Fruit fly (Drosophila melanogaster) whole organism, embryonic: ENCODE results near the gene Pgant8.

Experiments used
- Aef1 ChIP-seq: fragments of 200-800 bp; sonication (Bioruptor generic); IDR thresholded peaks from 3 replicates; pipeline ENCODE4 v1.3.6; 2022; ENCODE audit warnings: missing biosample characterization, missing genetic modification characterization
- Awh ChIP-seq: fragments of 200-800 bp; sonication (Bioruptor generic); IDR thresholded peaks from 2 replicates; pipeline ENCODE4, ENCODE4 v1.3.6; 2022; ENCODE audit warnings: missing biosample characterization, missing genetic modification characterization
- CG10431 ChIP-seq: fragments of 200-800 bp; sonication (Bioruptor generic); optimal IDR thresholded peaks from 3 replicates; lab custom pipeline; 2018; ENCODE audit warnings: missing biosample characterization, mild to moderate bottlenecking, missing genetic modification characterization
- CG12219 ChIP-seq: fragments of 200-800 bp; sonication (Bioruptor generic); optimal IDR thresholded peaks from 3 replicates; lab custom pipeline; 2018; ENCODE audit warnings: missing biosample characterization, mild to moderate bottlenecking, missing genetic modification characterization
- CG13123 ChIP-seq: fragments of 200-800 bp; sonication (Bioruptor generic); optimal IDR thresholded peaks from 2 replicates; lab custom pipeline; 2016; ENCODE audit warnings: missing biosample characterization, missing genetic modification characterization
- CG13894 ChIP-seq: fragments of 200-800 bp; sonication (Bioruptor generic); optimal IDR thresholded peaks from 3 replicates; lab custom pipeline; 2018; ENCODE audit warnings: missing biosample characterization, mild to moderate bottlenecking, missing genetic modification characterization, moderate library complexity
- CG1602 ChIP-seq: fragments of 200-800 bp; sonication (Bioruptor generic); optimal IDR thresholded peaks from 3 replicates; lab custom pipeline; 2016; ENCODE audit warnings: missing biosample characterization, missing genetic modification characterization
- CG17186 ChIP-seq: fragments of 200-800 bp; sonication (Bioruptor generic); optimal IDR thresholded peaks from 3 replicates; lab custom pipeline; 2017; ENCODE audit warnings: missing biosample characterization, missing genetic modification reagents, missing genetic modification characterization
- CG30403 ChIP-seq: fragments of 200-800 bp; sonication (Bioruptor generic); optimal IDR thresholded peaks from 3 replicates; lab custom pipeline; 2016; ENCODE audit warnings: missing biosample characterization, missing genetic modification characterization
- CG31365 ChIP-seq: fragments of 200-800 bp; sonication (Bioruptor generic); optimal IDR thresholded peaks from 2 replicates; lab custom pipeline; 2018; ENCODE audit warnings: missing biosample characterization, mild to moderate bottlenecking, missing genetic modification characterization
- CG32767 ChIP-seq: fragments of 200-800 bp; sonication (Bioruptor generic); IDR thresholded peaks from 2 replicates; pipeline ENCODE4 v1.3.6; 2022; ENCODE audit warnings: missing biosample characterization, missing genetic modification characterization
- CG33213 ChIP-seq: fragments of 200-800 bp; sonication (Bioruptor generic); optimal IDR thresholded peaks from 3 replicates; lab custom pipeline; 2016; ENCODE audit warnings: missing biosample characterization, missing genetic modification characterization
- CG6689 ChIP-seq: fragments of 200-800 bp; sonication (Bioruptor generic); IDR thresholded peaks from 2 replicates; pipeline ENCODE4 v1.3.6; 2022; ENCODE audit warnings: missing biosample characterization, missing genetic modification characterization
- CG6791 ChIP-seq: fragments of 200-800 bp; sonication (Bioruptor generic); IDR thresholded peaks from 3 replicates; pipeline ENCODE4 v1.3.6; 2022; ENCODE audit warnings: missing biosample characterization, missing genetic modification characterization; ENCODE audit not compliant: partially characterized antibody
- CG8281 ChIP-seq: fragments of 200-800 bp; sonication (Bioruptor generic); optimal IDR thresholded peaks from 2 replicates; lab custom pipeline; 2018; ENCODE audit warnings: missing biosample characterization, mild to moderate bottlenecking, missing genetic modification characterization, moderate library complexity
- CG8765 ChIP-seq: fragments of 200-800 bp; sonication (Bioruptor generic); IDR thresholded peaks from 2 replicates; pipeline ENCODE4 v1.3.6; 2022; ENCODE audit warnings: missing biosample characterization, missing genetic modification characterization
- CG8944 ChIP-seq: fragments of 200-800 bp; sonication (Bioruptor generic); optimal IDR thresholded peaks from 3 replicates; lab custom pipeline; 2016; ENCODE audit warnings: missing biosample characterization, missing genetic modification characterization
- CG9437 ChIP-seq: fragments of 200-800 bp; sonication (Bioruptor generic); optimal IDR thresholded peaks from 2 replicates; lab custom pipeline; 2018; ENCODE audit warnings: missing biosample characterization, mild to moderate bottlenecking, missing genetic modification characterization
- CG9797 ChIP-seq: fragments of 200-800 bp; sonication (Bioruptor generic); optimal IDR thresholded peaks from 3 replicates; lab custom pipeline; 2018; ENCODE audit warnings: missing biosample characterization, mild to moderate bottlenecking, missing genetic modification characterization
- CrebB ChIP-seq: fragments of 200-800 bp; sonication (Bioruptor generic); optimal IDR thresholded peaks from 3 replicates; lab custom pipeline; 2018; ENCODE audit warnings: missing biosample characterization, mild to moderate bottlenecking, missing genetic modification characterization
- Dip2 ChIP-seq: fragments of 200-800 bp; sonication (Bioruptor generic); IDR thresholded peaks from 2 replicates; pipeline ENCODE4 v1.3.6; 2022; ENCODE audit warnings: missing biosample characterization, missing genetic modification characterization
- Lhr ChIP-seq: fragments of 200-800 bp; sonication (Bioruptor generic); optimal IDR thresholded peaks from 3 replicates; lab custom pipeline; 2017; ENCODE audit warnings: mild to moderate bottlenecking, missing biosample characterization, missing genetic modification reagents, missing genetic modification characterization
- MESR4 ChIP-seq: fragments of 200-800 bp; sonication (Bioruptor generic); optimal IDR thresholded peaks from 2 replicates; lab custom pipeline; 2018; ENCODE audit warnings: missing biosample characterization, mild to moderate bottlenecking, missing genetic modification characterization, moderate library complexity
- NFAT ChIP-seq: fragments of 200-800 bp; sonication (Bioruptor generic); IDR thresholded peaks from 2 replicates; pipeline ENCODE4 v1.3.6; 2022; ENCODE audit warnings: missing biosample characterization, missing genetic modification characterization
- Ravus ChIP-seq: fragments of 200-800 bp; sonication (Bioruptor generic); IDR thresholded peaks from 2 replicates; pipeline ENCODE4 v1.3.6; 2022; ENCODE audit warnings: missing biosample characterization, missing genetic modification characterization
- Sry-β ChIP-seq: fragments of 200-800 bp; sonication (Bioruptor generic); optimal IDR thresholded peaks from 2 replicates; lab custom pipeline; 2018; ENCODE audit warnings: missing biosample characterization, mild to moderate bottlenecking, missing genetic modification characterization, moderate library complexity
- Sry-δ ChIP-seq: fragments of 200-800 bp; sonication (Bioruptor generic); optimal IDR thresholded peaks from 2 replicates; lab custom pipeline; 2016; ENCODE audit warnings: missing biosample characterization, missing genetic modification characterization
- al ChIP-seq: fragments of 200-800 bp; sonication (Bioruptor generic); IDR thresholded peaks from 2 replicates; pipeline ENCODE4 v1.3.6; 2022; ENCODE audit warnings: missing biosample characterization, missing genetic modification characterization
- amos ChIP-seq: fragments of 200-800 bp; sonication (Bioruptor generic); IDR thresholded peaks from 2 replicates; pipeline ENCODE4 v1.3.6; 2022; ENCODE audit warnings: missing biosample characterization, missing genetic modification characterization; ENCODE audit not compliant: partially characterized antibody
- ash1 ChIP-seq: fragments of 200-800 bp; sonication (Bioruptor generic); optimal IDR thresholded peaks from 2 replicates; lab custom pipeline; 2018; ENCODE audit warnings: missing biosample characterization, mild to moderate bottlenecking, missing genetic modification characterization
- cas ChIP-seq: fragments of 200-800 bp; sonication (Bioruptor generic); IDR thresholded peaks from 2 replicates; pipeline ENCODE4 v1.3.6; 2022; ENCODE audit warnings: missing biosample characterization, missing genetic modification characterization
- cato ChIP-seq: fragments of 200-800 bp; sonication (Bioruptor generic); optimal IDR thresholded peaks from 2 replicates; lab custom pipeline; 2016; ENCODE audit warnings: missing biosample characterization, missing genetic modification characterization, borderline replicate concordance
- dpn ChIP-seq, 2 experiments: fragments of 200-800 bp; sonication (Bioruptor generic); optimal IDR thresholded peaks; 3 replicates each; lab custom pipeline; 2016; ENCODE audit warnings: missing biosample characterization in 2 of 2, missing genetic modification characterization in 2 of 2
- fd64A ChIP-seq: fragments of 200-800 bp; sonication (Bioruptor generic); optimal IDR thresholded peaks from 3 replicates; lab custom pipeline; 2018; ENCODE audit warnings: missing biosample characterization, mild to moderate bottlenecking, missing genetic modification characterization
- gcm ChIP-seq: fragments of 200-800 bp; sonication (Bioruptor generic); optimal IDR thresholded peaks from 2 replicates; lab custom pipeline; 2019; ENCODE audit warnings: missing biosample characterization, mild to moderate bottlenecking, missing genetic modification characterization, moderate library complexity
- gsb-n ChIP-seq: fragments of 200-800 bp; sonication (Bioruptor generic); optimal IDR thresholded peaks from 3 replicates; lab custom pipeline; 2018; ENCODE audit warnings: missing biosample characterization, mild to moderate bottlenecking, missing genetic modification characterization
- jigr1 ChIP-seq: fragments of 200-800 bp; sonication (Bioruptor generic); IDR thresholded peaks from 3 replicates; pipeline ENCODE4 v1.3.6; 2022; ENCODE audit warnings: missing biosample characterization, missing genetic modification characterization
- jumu ChIP-seq: fragments of 200-800 bp; sonication (Bioruptor generic); optimal IDR thresholded peaks from 3 replicates; lab custom pipeline; 2016; ENCODE audit warnings: missing biosample characterization, missing genetic modification characterization
- lilli ChIP-seq: fragments of 200-800 bp; sonication (Bioruptor generic); optimal IDR thresholded peaks from 3 replicates; lab custom pipeline; 2016; ENCODE audit warnings: missing biosample characterization, missing genetic modification characterization
- lola ChIP-seq, 3 experiments: fragments of >200 bp in 2 of 3; fragments of 200-800 bp in 1 of 3; sonication (Bioruptor generic) in 1 of 3; optimal IDR thresholded peaks; 2 replicates each; lab custom pipeline; 2017 to 2019; ENCODE audit warnings: missing biosample characterization in 3 of 3, missing genetic modification characterization in 3 of 3, mild to moderate bottlenecking in 1 of 3, moderate library complexity in 1 of 3
- luna ChIP-seq: fragments of 200-800 bp; sonication (Bioruptor generic); optimal IDR thresholded peaks from 2 replicates; lab custom pipeline; 2016; ENCODE audit warnings: missing biosample characterization, missing genetic modification characterization
- mam ChIP-seq: fragments of 200-800 bp; sonication (Bioruptor generic); optimal IDR thresholded peaks from 3 replicates; lab custom pipeline; 2016; ENCODE audit warnings: missing biosample characterization, missing genetic modification characterization
- odd ChIP-seq: fragments of 200-800 bp; sonication (Bioruptor generic); optimal IDR thresholded peaks from 2 replicates; lab custom pipeline; 2017; ENCODE audit warnings: missing biosample characterization, mild to moderate bottlenecking, missing genetic modification characterization
- prd ChIP-seq, 3 experiments: fragments of >200 bp in 2 of 3; fragments of 200-800 bp in 1 of 3; sonication (Bioruptor generic) in 1 of 3; optimal IDR thresholded peaks in 2 of 3; IDR thresholded peaks in 1 of 3; 2 replicates in 2 of 3; 3 replicates in 1 of 3; pipeline versions ENCODE4 v1.3.6 to Lab custom; 2017 to 2022; ENCODE audit warnings: missing biosample characterization in 1 of 3, missing genetic modification characterization in 1 of 3
- seq ChIP-seq: fragments of 200-800 bp; sonication (Bioruptor generic); IDR thresholded peaks from 2 replicates; pipeline ENCODE4 v1.3.6; 2022; ENCODE audit warnings: missing biosample characterization, missing genetic modification characterization
- sisA ChIP-seq: fragments of 200-800 bp; sonication (Bioruptor generic); IDR thresholded peaks from 2 replicates; pipeline ENCODE4 v1.3.6; 2022; ENCODE audit warnings: missing biosample characterization, missing genetic modification characterization
- sna ChIP-seq: fragments of 200-800 bp; sonication (Bioruptor generic); IDR thresholded peaks from 2 replicates; pipeline ENCODE4 v1.3.6; 2022; ENCODE audit warnings: missing biosample characterization, missing genetic modification characterization; ENCODE audit not compliant: partially characterized antibody
- tna ChIP-seq: fragments of 200-800 bp; sonication (Bioruptor generic); IDR thresholded peaks from 2 replicates; pipeline ENCODE4 v1.3.6; 2022; ENCODE audit warnings: missing biosample characterization, missing genetic modification characterization; ENCODE audit not compliant: partially characterized antibody
- trem ChIP-seq: fragments of 200-800 bp; optimal IDR thresholded peaks from 3 replicates; lab custom pipeline; 2019; ENCODE audit warnings: missing biosample characterization, mild to moderate bottlenecking, missing genetic modification characterization, moderate library complexity

Pgant8 gene

DNA sequence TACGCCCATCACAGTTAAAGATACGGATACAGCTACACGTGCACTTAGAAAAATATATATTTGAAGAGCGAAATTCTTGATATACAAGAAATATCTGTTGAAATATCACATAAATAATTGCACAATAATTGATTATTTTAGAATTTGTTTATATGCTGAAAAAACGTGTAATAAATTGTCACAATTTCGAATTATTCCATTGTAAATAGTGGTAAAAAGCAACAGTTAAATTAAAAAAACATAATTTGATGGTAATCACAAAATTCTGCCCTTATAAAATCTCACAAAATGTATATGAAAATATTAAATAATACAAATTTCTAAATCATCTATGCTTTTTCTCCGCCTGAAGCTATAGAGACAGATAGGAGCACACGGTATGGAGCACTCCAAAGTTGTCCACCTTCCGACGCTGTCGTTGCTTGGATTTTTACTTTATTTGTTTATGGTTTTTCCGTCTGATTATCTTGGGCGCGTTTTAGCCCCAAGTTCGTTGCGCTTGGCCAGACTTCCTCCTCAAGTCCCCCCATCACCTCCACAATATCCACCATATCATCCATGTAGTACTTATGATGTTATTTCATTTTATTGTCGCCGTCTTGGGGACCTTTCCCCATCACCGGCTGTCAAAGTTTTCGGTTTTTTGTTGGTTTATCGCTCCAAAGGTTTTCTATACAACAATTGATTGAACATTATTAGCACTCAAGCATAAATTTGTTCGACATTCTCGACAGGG is 20.7 kb downstream of the Pgant8 start (continued):
- TF ChIP-seq cas (GFP tag; lab: Robert Waterston, UW) (no peak), sisA (GFP tag; lab: Robert Waterston, UW) (no peak; the same call in 1 of the 2 replicates), luna (GFP tag; lab: Kevin White, UChicago) (no peak), dpn (GFP tag; optimal IDR thresholded peaks at IDR 0.05; lab: Kevin White, UChicago) (peak in 1 of 2 experiments; percentile 24), Lhr (GFP tag; lab: Kevin White, UChicago) (peak; percentile 50), CG32767 (0 out of 2 replicates have a peak, but pooled peaks have one; percentile 32), Dip2 (GFP tag; lab: Robert Waterston, UW) (no peak), CG12219 (GFP tag; lab: Kevin White, UChicago) (no peak), CG9797 (GFP tag; lab: Kevin White, UChicago) (no peak), Sry-δ (GFP tag; lab: Kevin White, UChicago) (no peak), CG8944 (GFP tag; lab: Kevin White, UChicago) (no peak), ash1 (GFP tag; lab: Kevin White, UChicago) (no peak), tna (GFP tag; lab: Robert Waterston, UW) (no peak), MESR4 (GFP tag; lab: Kevin White, UChicago) (no peak), CG6791 (GFP tag; lab: Robert Waterston, UW) (no peak), NFAT (GFP tag; lab: Robert Waterston, UW) (no peak), CG10431 (GFP tag; lab: Kevin White, UChicago) (peak; percentile 56), gsb-n (tag; lab: Kevin White, UChicago) (peak; percentile 40), CG31365 (no peak), fd64A (GFP tag; lab: Kevin White, UChicago) (no peak), cato (peak; percentile 23), Aef1 (no peak), trem (tag; lab: Kevin White, UChicago) (peak; percentile 51), CG1602 (GFP tag; lab: Kevin White, UChicago) (peak; percentile 54), CG13894 (tag; lab: Kevin White, UChicago) (peak; percentile 60), CG33213 (GFP tag; lab: Kevin White, UChicago) (no peak), prd (optimal IDR thresholded peaks at IDR 0.05; lab: Kevin White, UChicago) (no peak), prd (GFP tag; IDR thresholded peaks at IDR 0.05; lab: Robert Waterston, UW) (peak; percentile 57; the same call in 2 of the 3 replicates), CG13123 (GFP tag; lab: Kevin White, UChicago) (no peak), seq (no peak), Ravus (no peak), Sry-β (peak; percentile 12), CG9437 (GFP tag; lab: Kevin White, UChicago) (peak; percentile 45), sna (no peak), gcm (peak; percentile 32), CG17186 (GFP tag; lab: Kevin White, UChicago) (no peak), jumu (GFP tag; lab: Kevin White, UChicago) (no peak), Awh (GFP tag; lab: Robert Waterston, UW) (no peak), mam (GFP tag; lab: Kevin White, UChicago) (no peak), odd (GFP tag; lab: Kevin White, UChicago) (peak; percentile 41), lilli (GFP tag; lab: Kevin White, UChicago) (peak; percentile 25), CG8765 (no peak), CG6689 (GFP tag; lab: Robert Waterston, UW) (peak; percentile 55), al (GFP tag; lab: Robert Waterston, UW) (no peak), CG30403 (GFP tag; lab: Kevin White, UChicago) (peak; percentile 67), jigr1 (GFP tag; lab: Robert Waterston, UW) (no peak), CG8281 (no peak), lola (GFP tag; optimal IDR thresholded peaks at IDR 0.05; lab: Kevin White, UChicago) (peak in 1 of 3 experiments; percentile 85), amos (GFP tag; lab: Robert Waterston, UW) (no peak), CrebB (tag; lab: Kevin White, UChicago) (no peak)
